Worm (Caenorhabditis elegans) whole organism, L4/young adult: Measurements from ENCODE around the gene Y40H7A.4.

Experiments used
- W03F9.2 ChIP-seq: fragments of 150-350 bp; optimal IDR thresholded peaks from 2 replicates; lab custom pipeline; 2014; ENCODE audit warnings: missing biosample characterization, missing genetic modification characterization
- him-1 ChIP-seq: sonication (generic microtip); optimal IDR thresholded peaks from 2 replicates; lab custom pipeline; 2016; ENCODE audit warnings: missing genotype, missing genetic modification reagents, missing genetic modification characterization, missing compliant biosample characterization

- TF ChIP-seq W03F9.2 (no peak), him-1 (tag; lab: Kevin White, UChicago) (no peak)
These were observed 6.9 kb downstream of the Y40H7A.4 start for ce11 chrIV:15168442-15168841.
